Fruit fly (Drosophila melanogaster) whole organism, embryonic: ENCODE measurements around the gene CG17108.
A peak's percentile ranks its signal among the peaks of the same experiment; 100 is the strongest.

ENCODE experiments used
- ATbp ChIP-seq: fragments of 200-800 bp; sonication (Bioruptor generic); optimal IDR thresholded peaks from 2 replicates; lab custom pipeline; 2017; ENCODE audit warnings: missing biosample characterization, mild to moderate bottlenecking, missing genetic modification characterization, missing genetic modification reagents
- Antp ChIP-seq: fragments of 200-800 bp; sonication (Bioruptor generic); optimal IDR thresholded peaks from 3 replicates; lab custom pipeline; 2016; ENCODE audit warnings: missing biosample characterization, missing genetic modification characterization
- BtbVII ChIP-seq: fragments of 200-800 bp; sonication (Bioruptor generic); optimal IDR thresholded peaks from 3 replicates; lab custom pipeline; 2017; ENCODE audit warnings: missing biosample characterization, mild to moderate bottlenecking, missing genetic modification characterization
- CG10274 ChIP-seq: fragments of 200-800 bp; sonication (Bioruptor generic); optimal IDR thresholded peaks from 3 replicates; lab custom pipeline; 2017; ENCODE audit warnings: missing biosample characterization, mild to moderate bottlenecking, missing genetic modification characterization
- CG10321 ChIP-seq: fragments of 200-800 bp; sonication (Bioruptor generic); IDR thresholded peaks from 2 replicates; pipeline ENCODE4 v1.3.6; 2022; ENCODE audit warnings: missing biosample characterization, missing genetic modification characterization
- CG11695 ChIP-seq: fragments of 200-800 bp; sonication (Bioruptor generic); IDR thresholded peaks from 3 replicates; pipeline ENCODE4 v1.3.6; 2022; ENCODE audit warnings: missing biosample characterization, missing genetic modification characterization
- CG12391 ChIP-seq: fragments of 200-800 bp; sonication (Bioruptor generic); optimal IDR thresholded peaks from 3 replicates; lab custom pipeline; 2018; ENCODE audit warnings: missing biosample characterization, mild to moderate bottlenecking, missing genetic modification characterization, moderate library complexity
- CG12744 ChIP-seq: fragments of 200-800 bp; sonication (Bioruptor generic); optimal IDR thresholded peaks from 2 replicates; lab custom pipeline; 2016; ENCODE audit warnings: missing biosample characterization, missing genetic modification characterization
- CG13123 ChIP-seq: fragments of 200-800 bp; sonication (Bioruptor generic); optimal IDR thresholded peaks from 2 replicates; lab custom pipeline; 2016; ENCODE audit warnings: missing biosample characterization, missing genetic modification characterization
- CG15514 ChIP-seq: fragments of 200-800 bp; sonication (Bioruptor generic); optimal IDR thresholded peaks from 3 replicates; lab custom pipeline; 2017; ENCODE audit warnings: missing biosample characterization, missing genetic modification characterization, mild to moderate bottlenecking, moderate library complexity, missing genetic modification reagents
- CG15601 ChIP-seq: fragments of 200-800 bp; sonication (Bioruptor generic); optimal IDR thresholded peaks from 3 replicates; lab custom pipeline; 2019; ENCODE audit warnings: missing biosample characterization, mild to moderate bottlenecking, missing genetic modification characterization, moderate library complexity
- CG16815 ChIP-seq: fragments of 200-800 bp; sonication (Bioruptor generic); optimal IDR thresholded peaks from 3 replicates; lab custom pipeline; 2017; ENCODE audit warnings: missing biosample characterization, mild to moderate bottlenecking, missing genetic modification characterization
- CG18262 ChIP-seq: fragments of 200-800 bp; optimal IDR thresholded peaks from 3 replicates; lab custom pipeline; 2019; ENCODE audit warnings: missing biosample characterization, mild to moderate bottlenecking, missing genetic modification characterization, moderate library complexity
- CG31441 ChIP-seq: fragments of 200-800 bp; sonication (Bioruptor generic); IDR thresholded peaks from 2 replicates; pipeline ENCODE4 v1.3.6; 2022; ENCODE audit warnings: missing biosample characterization, missing genetic modification characterization
- CG4328 ChIP-seq: fragments of 200-800 bp; sonication (Bioruptor generic); optimal IDR thresholded peaks from 3 replicates; lab custom pipeline; 2017; ENCODE audit warnings: missing biosample characterization, missing genetic modification reagents, missing genetic modification characterization
- CG43689 ChIP-seq: fragments of 200-800 bp; sonication (Bioruptor generic); IDR thresholded peaks from 2 replicates; pipeline ENCODE4 v1.3.6; 2022; ENCODE audit warnings: missing biosample characterization, missing genetic modification characterization
- CG7372 ChIP-seq: fragments of 200-800 bp; sonication (Bioruptor generic); IDR thresholded peaks from 2 replicates; pipeline ENCODE4 v1.3.6; 2022; ENCODE audit warnings: missing biosample characterization, missing genetic modification characterization
- E2f2 ChIP-seq: fragments of 200-800 bp; sonication (Bioruptor generic); IDR thresholded peaks from 2 replicates; pipeline ENCODE4 v1.3.6; 2022; ENCODE audit warnings: missing biosample characterization, missing genetic modification characterization
- Fer3 ChIP-seq: fragments of 200-800 bp; sonication (Bioruptor generic); optimal IDR thresholded peaks from 2 replicates; lab custom pipeline; 2018; ENCODE audit warnings: missing biosample characterization, mild to moderate bottlenecking, missing genetic modification characterization, moderate library complexity
- H15 ChIP-seq: fragments of 200-800 bp; sonication (Bioruptor generic); IDR thresholded peaks from 3 replicates; pipeline ENCODE4 v1.3.6; 2022; ENCODE audit warnings: missing biosample characterization, missing genetic modification characterization
- HLH4C ChIP-seq: fragments of 200-800 bp; sonication (Bioruptor generic); IDR thresholded peaks from 3 replicates; pipeline ENCODE4 v1.3.6; 2022; ENCODE audit warnings: missing biosample characterization, missing genetic modification characterization; ENCODE audit not compliant: partially characterized antibody
- HLHmδ ChIP-seq: fragments of 200-800 bp; sonication (Bioruptor generic); optimal IDR thresholded peaks from 2 replicates; lab custom pipeline; 2018; ENCODE audit warnings: missing biosample characterization, mild to moderate bottlenecking, missing genetic modification characterization, moderate library complexity
- Hey ChIP-seq: fragments of 200-800 bp; sonication (Bioruptor generic); optimal IDR thresholded peaks from 3 replicates; lab custom pipeline; 2018; ENCODE audit warnings: missing biosample characterization, mild to moderate bottlenecking, missing genetic modification characterization
- HmgZ ChIP-seq: fragments of 200-800 bp; sonication (Bioruptor generic); optimal IDR thresholded peaks from 2 replicates; lab custom pipeline; 2018; ENCODE audit warnings: missing biosample characterization, mild to moderate bottlenecking, missing genetic modification characterization
- Meics ChIP-seq: fragments of 200-800 bp; sonication (Bioruptor generic); optimal IDR thresholded peaks from 2 replicates; lab custom pipeline; 2017; ENCODE audit warnings: missing biosample characterization, mild to moderate bottlenecking, missing genetic modification characterization
- NFAT ChIP-seq: fragments of 200-800 bp; sonication (Bioruptor generic); IDR thresholded peaks from 2 replicates; pipeline ENCODE4 v1.3.6; 2022; ENCODE audit warnings: missing biosample characterization, missing genetic modification characterization
- TFAM ChIP-seq: fragments of 200-800 bp; sonication (Bioruptor generic); optimal IDR thresholded peaks from 2 replicates; lab custom pipeline; 2017; ENCODE audit warnings: missing biosample characterization, missing genetic modification characterization, inconsistent platforms
- Trl ChIP-seq, 3 experiments: fragments of >200 bp in 2 of 3; fragments of 200-800 bp in 1 of 3; sonication (Bioruptor generic) in 1 of 3; optimal IDR thresholded peaks; 2 replicates in 1 of 3; 3 replicates in 2 of 3; lab custom pipeline; 2016 to 2017; ENCODE audit warnings: missing biosample characterization in 1 of 3, missing genetic modification characterization in 1 of 3
- bbx ChIP-seq: fragments of 200-800 bp; sonication (Bioruptor generic); IDR thresholded peaks from 2 replicates; pipeline ENCODE4 v1.3.6; 2022; ENCODE audit warnings: missing biosample characterization, missing genetic modification characterization; ENCODE audit not compliant: partially characterized antibody
- br ChIP-seq: fragments of >200 bp; optimal IDR thresholded peaks from 2 replicates; lab custom pipeline; 2017
- bsh ChIP-seq, 2 experiments: fragments of 200-800 bp; sonication (Bioruptor generic); optimal IDR thresholded peaks; 2 replicates each; lab custom pipeline; 2017 to 2018; ENCODE audit warnings: mild to moderate bottlenecking in 2 of 2, missing biosample characterization in 2 of 2, missing genetic modification characterization in 2 of 2, moderate library complexity in 1 of 2
- caup ChIP-seq: fragments of 200-800 bp; sonication (Bioruptor generic); optimal IDR thresholded peaks from 3 replicates; lab custom pipeline; 2017; ENCODE audit warnings: missing biosample characterization, mild to moderate bottlenecking, missing genetic modification characterization, moderate library complexity; ENCODE audit not compliant: severe bottlenecking
- corto ChIP-seq: fragments of 200-800 bp; sonication (Bioruptor generic); optimal IDR thresholded peaks from 2 replicates; lab custom pipeline; 2016; ENCODE audit warnings: missing biosample characterization, mild to moderate bottlenecking, missing genetic modification characterization, moderate library complexity
- da ChIP-seq: fragments of 200-800 bp; sonication (Bioruptor generic); optimal IDR thresholded peaks from 2 replicates; lab custom pipeline; 2016; ENCODE audit warnings: missing biosample characterization, missing genetic modification characterization
- gcm ChIP-seq: fragments of 200-800 bp; sonication (Bioruptor generic); optimal IDR thresholded peaks from 2 replicates; lab custom pipeline; 2019; ENCODE audit warnings: missing biosample characterization, mild to moderate bottlenecking, missing genetic modification characterization, moderate library complexity
- grau ChIP-seq: fragments of 200-800 bp; optimal IDR thresholded peaks from 3 replicates; lab custom pipeline; 2019; ENCODE audit warnings: missing biosample characterization, mild to moderate bottlenecking, missing genetic modification characterization, moderate library complexity
- lmd ChIP-seq: fragments of 200-800 bp; sonication (Bioruptor generic); IDR thresholded peaks from 2 replicates; pipeline ENCODE4 v1.3.6; 2022; ENCODE audit warnings: missing biosample characterization, missing genetic modification characterization
- pfk ChIP-seq: fragments of 200-800 bp; sonication (Bioruptor generic); optimal IDR thresholded peaks from 2 replicates; lab custom pipeline; 2018; ENCODE audit warnings: missing biosample characterization, mild to moderate bottlenecking, missing genetic modification characterization, moderate library complexity
- salm ChIP-seq: fragments of 200-800 bp; sonication (Bioruptor generic); optimal IDR thresholded peaks from 2 replicates; lab custom pipeline; 2018; ENCODE audit warnings: missing biosample characterization, mild to moderate bottlenecking, missing genetic modification characterization
- shn ChIP-seq: fragments of 200-800 bp; sonication (Bioruptor generic); optimal IDR thresholded peaks from 3 replicates; lab custom pipeline; 2016; ENCODE audit warnings: missing biosample characterization, missing genetic modification characterization
- sr ChIP-seq: fragments of 200-800 bp; sonication (Bioruptor generic); IDR thresholded peaks from 3 replicates; pipeline ENCODE4 v1.3.6; 2022; ENCODE audit warnings: missing biosample characterization, missing genetic modification characterization
- sug ChIP-seq: fragments of 200-800 bp; optimal IDR thresholded peaks from 2 replicates; lab custom pipeline; 2019; ENCODE audit warnings: missing biosample characterization, mild to moderate bottlenecking, missing genetic modification characterization, moderate library complexity
- tgo ChIP-seq: fragments of 200-800 bp; sonication (Bioruptor generic); IDR thresholded peaks from 3 replicates; pipeline ENCODE4 v1.3.6; 2022; ENCODE audit warnings: missing biosample characterization, missing genetic modification characterization
- toy ChIP-seq: fragments of 200-800 bp; sonication (Bioruptor generic); IDR thresholded peaks from 2 replicates; pipeline ENCODE4 v1.3.6; 2022; ENCODE audit warnings: missing biosample characterization, missing genetic modification characterization
- vvl ChIP-seq: fragments of 200-800 bp; sonication (Bioruptor generic); IDR thresholded peaks from 2 replicates; pipeline ENCODE4 v1.3.6; 2022; ENCODE audit warnings: missing biosample characterization, missing genetic modification characterization
- wor ChIP-seq: fragments of 200-800 bp; sonication (Bioruptor generic); IDR thresholded peaks from 2 replicates; pipeline ENCODE4 v1.3.6; 2022; ENCODE audit warnings: missing biosample characterization, missing genetic modification characterization
- yki ChIP-seq: fragments of >200 bp; optimal IDR thresholded peaks from 3 replicates; lab custom pipeline; 2018
- zen ChIP-seq: fragments of 200-800 bp; sonication (Bioruptor generic); optimal IDR thresholded peaks from 3 replicates; lab custom pipeline; 2018; ENCODE audit warnings: missing biosample characterization, mild to moderate bottlenecking, missing genetic modification characterization, moderate library complexity

The CG17108 gene

DNA sequence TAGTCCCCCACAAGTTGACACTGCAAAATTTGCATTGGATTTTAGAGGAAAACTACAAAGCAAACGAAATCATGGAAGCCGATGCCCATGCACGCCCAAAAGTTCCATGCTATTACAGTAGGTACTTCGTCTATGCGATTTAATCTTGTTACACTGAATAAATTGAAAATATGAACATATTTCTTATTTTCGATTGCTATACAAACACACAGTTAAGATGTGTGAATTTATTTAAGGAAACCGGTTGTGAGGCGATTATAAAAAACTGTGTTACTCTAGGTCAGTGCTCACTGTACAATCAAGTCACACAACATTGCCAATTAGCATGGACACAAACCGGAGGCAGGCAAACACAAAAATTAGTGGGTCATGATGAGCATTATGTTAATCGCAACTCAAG lies 28.3 kb downstream of the CG17108 start (continued):
- TF ChIP-seq CG15514: peak; percentile 53
- no peak for TF ChIP-seq toy (GFP tag; lab: Robert Waterston, UW)
- TF ChIP-seq Antp (GFP tag; lab: Kevin White, UChicago): peak; percentile 82
- peak; percentile 85 for TF ChIP-seq CG43689
- TF ChIP-seq zen (tag; lab: Kevin White, UChicago): peak; percentile 57

- TF ChIP-seq ATbp (GFP tag; lab: Kevin White, UChicago): peak; percentile 62
- TF ChIP-seq CG10321: no peak
- TF ChIP-seq CG12744 (GFP tag; lab: Kevin White, UChicago): no peak
- peak in 1 of 2 experiments; percentile 81 for TF ChIP-seq bsh (GFP tag; optimal IDR thresholded peaks at IDR 0.05; lab: Kevin White, UChicago)
- 0 out of 3 replicates have a peak, but pooled peaks have one; percentile 44 for TF ChIP-seq H15 (GFP tag; lab: Robert Waterston, UW)
- peak; percentile 86 for TF ChIP-seq CG18262 (tag; lab: Kevin White, UChicago)
- TF ChIP-seq tgo: peak; percentile 77
- peak; percentile 43 for TF ChIP-seq HmgZ
- TF ChIP-seq HLHmδ (GFP tag; lab: Kevin White, UChicago): peak; percentile 64
- TF ChIP-seq HLH4C (GFP tag; lab: Robert Waterston, UW): no peak
- TF ChIP-seq E2f2 (GFP tag; lab: Robert Waterston, UW): peak; percentile 39; the same call in 1 of the 2 replicates
- TF ChIP-seq Meics (GFP tag; lab: Kevin White, UChicago): peak; percentile 75
- peak; percentile 75 for TF ChIP-seq lmd
- peak; percentile 42 for TF ChIP-seq salm
- TF ChIP-seq vvl (GFP tag; lab: Robert Waterston, UW): peak; percentile 79
- TF ChIP-seq CG16815 (GFP tag; lab: Kevin White, UChicago): no peak
- TF ChIP-seq shn (GFP tag; lab: Kevin White, UChicago): no peak
- TF ChIP-seq TFAM: no peak
- TF ChIP-seq Trl (optimal IDR thresholded peaks at IDR 0.05; lab: Kevin White, UChicago): no peak
- no peak for TF ChIP-seq Trl (GFP tag; optimal IDR thresholded peaks at IDR 0.05; lab: Kevin White, UChicago)
- no peak for TF ChIP-seq CG7372 (GFP tag; lab: Robert Waterston, UW)
- no peak for TF ChIP-seq da (GFP tag; lab: Kevin White, UChicago)
- peak; percentile 57 for TF ChIP-seq caup (GFP tag; lab: Kevin White, UChicago)
- TF ChIP-seq CG4328 (GFP tag; lab: Kevin White, UChicago): no peak
- no peak for TF ChIP-seq CG10274
- peak; percentile 90 for TF ChIP-seq CG31441
- TF ChIP-seq Fer3 (tag; lab: Kevin White, UChicago): peak; percentile 57
- no peak for TF ChIP-seq sug (tag; lab: Kevin White, UChicago)
- peak; percentile 56 for TF ChIP-seq BtbVII (GFP tag; lab: Kevin White, UChicago)
- peak; percentile 27 for TF ChIP-seq CG13123 (GFP tag; lab: Kevin White, UChicago)
- TF ChIP-seq CG12391 (tag; lab: Kevin White, UChicago): peak; percentile 83
- TF ChIP-seq corto (GFP tag; lab: Kevin White, UChicago): no peak
- TF ChIP-seq toy (GFP tag; lab: Robert Waterston, UW): no peak
- no peak for TF ChIP-seq pfk (GFP tag; lab: Kevin White, UChicago)
- TF ChIP-seq br (lab: Kevin White, UChicago): no peak
- TF ChIP-seq CG15601 (tag; lab: Kevin White, UChicago): peak; percentile 79
- no peak for TF ChIP-seq gcm
- peak; percentile 83 for TF ChIP-seq grau (tag; lab: Kevin White, UChicago)
- peak; percentile 68 for TF ChIP-seq wor (GFP tag; lab: Robert Waterston, UW)
- 0 out of 3 replicates have a peak, but pooled peaks have one; percentile 11 for TF ChIP-seq sr (GFP tag; lab: Robert Waterston, UW)
- TF ChIP-seq Hey (tag; lab: Kevin White, UChicago): no peak
- TF ChIP-seq bbx (GFP tag; lab: Robert Waterston, UW): no peak
- peak; percentile 80; the same call in 2 of the 3 replicates for TF ChIP-seq CG11695 (GFP tag; lab: Robert Waterston, UW)
- TF ChIP-seq NFAT (GFP tag; lab: Robert Waterston, UW): no peak
- no peak for TF ChIP-seq yki (lab: Kevin White, UChicago)
Measured at dm6 chr2L:10661490-10662240, 32.2 kb downstream of the CG17108 start, which contains the start of gene CG31871. CG31871 (plus strand) TSS chr2L:10662081.
